Worm (Caenorhabditis elegans) whole organism, L1 larva: ENCODE results near the gene aat-6.

ENCODE experiments used
- C16A3.4 ChIP-seq: fragments of 150-350 bp; optimal IDR thresholded peaks from 2 replicates; lab custom pipeline; 2014; ENCODE audit warnings: missing biosample characterization, missing genetic modification characterization
- hlh-17 ChIP-seq: fragments of 200-800 bp; sonication (Bioruptor generic); optimal IDR thresholded peaks from 2 replicates; lab custom pipeline; 2018; ENCODE audit warnings: missing genetic modification characterization, mild to moderate bottlenecking, missing compliant biosample characterization, moderate library complexity, borderline replicate concordance
- lin-13 ChIP-seq: fragments of 150-350 bp; optimal IDR thresholded peaks from 2 replicates; lab custom pipeline; 2014; ENCODE audit warnings: missing biosample characterization, missing genetic modification reagents, missing genetic modification characterization
- lin-39 ChIP-seq: fragments of 150-350 bp; optimal IDR thresholded peaks from 2 replicates; lab custom pipeline; 2014; ENCODE audit warnings: missing biosample characterization, missing genetic modification reagents, missing genetic modification characterization

- TF ChIP-seq hlh-17 (GFP tag; lab: Kevin White, UChicago) (no peak), lin-13 (no peak), lin-39 (tag; lab: Kevin White, UChicago) (no peak), C16A3.4 (tag; lab: Kevin White, UChicago) (no peak)
Observed at ce11 chrV:11424565-11424964, 45.9 kb downstream of the aat-6 start, which contains the start of gene T26H10.2.
